Fruit fly (Drosophila melanogaster) whole organism, embryonic: ENCODE measurements around the gene CG34435.

ENCODE experiments used
- Adf1 ChIP-seq: fragments of 200-800 bp; sonication (Bioruptor generic); IDR thresholded peaks from 2 replicates; pipeline ENCODE4 v1.3.6; 2022; ENCODE audit warnings: missing biosample characterization, missing genetic modification characterization
- Antp ChIP-seq: fragments of 200-800 bp; sonication (Bioruptor generic); optimal IDR thresholded peaks from 3 replicates; lab custom pipeline; 2016; ENCODE audit warnings: missing biosample characterization, missing genetic modification characterization
- B-H1 ChIP-seq: fragments of 200-800 bp; sonication (Bioruptor generic); IDR thresholded peaks from 3 replicates; pipeline ENCODE4 v1.3.6; 2022; ENCODE audit warnings: missing biosample characterization, missing genetic modification characterization
- CG10321 ChIP-seq: fragments of 200-800 bp; sonication (Bioruptor generic); IDR thresholded peaks from 2 replicates; pipeline ENCODE4 v1.3.6; 2022; ENCODE audit warnings: missing biosample characterization, missing genetic modification characterization
- CG11696 ChIP-seq: fragments of 200-800 bp; sonication (Bioruptor generic); IDR thresholded peaks from 2 replicates; pipeline ENCODE4 v1.3.6; 2022; ENCODE audit warnings: missing biosample characterization, missing genetic modification characterization
- CG13123 ChIP-seq: fragments of 200-800 bp; sonication (Bioruptor generic); optimal IDR thresholded peaks from 2 replicates; lab custom pipeline; 2016; ENCODE audit warnings: missing biosample characterization, missing genetic modification characterization
- CG13296 ChIP-seq: fragments of 200-800 bp; sonication (Bioruptor generic); optimal IDR thresholded peaks from 3 replicates; lab custom pipeline; 2018; ENCODE audit warnings: missing biosample characterization, mild to moderate bottlenecking, missing genetic modification characterization
- CG14667 ChIP-seq: fragments of 200-800 bp; sonication (Bioruptor generic); IDR thresholded peaks from 2 replicates; pipeline ENCODE4 v1.3.6; 2022; ENCODE audit warnings: missing biosample characterization, missing genetic modification characterization
- CG14710 ChIP-seq: fragments of 200-800 bp; sonication (Bioruptor generic); optimal IDR thresholded peaks from 3 replicates; lab custom pipeline; 2019; ENCODE audit warnings: missing biosample characterization, mild to moderate bottlenecking, missing genetic modification characterization, moderate library complexity
- CG15514 ChIP-seq: fragments of 200-800 bp; sonication (Bioruptor generic); optimal IDR thresholded peaks from 3 replicates; lab custom pipeline; 2017; ENCODE audit warnings: missing biosample characterization, missing genetic modification characterization, mild to moderate bottlenecking, moderate library complexity, missing genetic modification reagents
- CG15601 ChIP-seq: fragments of 200-800 bp; sonication (Bioruptor generic); optimal IDR thresholded peaks from 3 replicates; lab custom pipeline; 2019; ENCODE audit warnings: missing biosample characterization, mild to moderate bottlenecking, missing genetic modification characterization, moderate library complexity
- CG15696 ChIP-seq: fragments of 200-800 bp; sonication (Bioruptor generic); optimal IDR thresholded peaks from 2 replicates; lab custom pipeline; 2019; ENCODE audit warnings: missing biosample characterization, mild to moderate bottlenecking, missing genetic modification characterization, moderate library complexity
- CG16815 ChIP-seq: fragments of 200-800 bp; sonication (Bioruptor generic); optimal IDR thresholded peaks from 3 replicates; lab custom pipeline; 2017; ENCODE audit warnings: missing biosample characterization, mild to moderate bottlenecking, missing genetic modification characterization
- CG17328 ChIP-seq: fragments of 200-800 bp; sonication (Bioruptor generic); IDR thresholded peaks from 2 replicates; pipeline ENCODE4 v1.3.6; 2022; ENCODE audit warnings: missing biosample characterization, missing genetic modification characterization
- CG32772 ChIP-seq: fragments of 200-800 bp; sonication (Bioruptor generic); IDR thresholded peaks from 2 replicates; pipeline ENCODE4 v1.3.6; 2022; ENCODE audit warnings: missing biosample characterization, missing genetic modification characterization
- CG34224 ChIP-seq: fragments of 200-800 bp; sonication (Bioruptor generic); IDR thresholded peaks from 3 replicates; pipeline ENCODE4 v1.3.6; 2022; ENCODE audit warnings: missing biosample characterization, missing genetic modification characterization; ENCODE audit not compliant: partially characterized antibody
- CG4424 ChIP-seq: fragments of 200-800 bp; sonication (Bioruptor generic); optimal IDR thresholded peaks from 3 replicates; lab custom pipeline; 2016; ENCODE audit warnings: missing biosample characterization, missing genetic modification characterization
- CG5180 ChIP-seq: fragments of 200-800 bp; sonication (Bioruptor generic); optimal IDR thresholded peaks from 3 replicates; lab custom pipeline; 2017; ENCODE audit warnings: missing biosample characterization, missing genetic modification characterization, mild to moderate bottlenecking, moderate library complexity, missing genetic modification reagents
- CG8924 ChIP-seq: fragments of 200-800 bp; optimal IDR thresholded peaks from 3 replicates; lab custom pipeline; 2019; ENCODE audit warnings: missing biosample characterization, mild to moderate bottlenecking, missing genetic modification characterization, moderate library complexity
- Doc2 ChIP-seq: fragments of 200-800 bp; sonication (Bioruptor generic); IDR thresholded peaks from 2 replicates; pipeline ENCODE4 v1.3.6; 2022; ENCODE audit warnings: missing biosample characterization, missing genetic modification characterization
- Doc3 ChIP-seq: fragments of 200-800 bp; sonication (Bioruptor generic); IDR thresholded peaks from 3 replicates; pipeline ENCODE4 v1.3.6; 2022; ENCODE audit warnings: missing biosample characterization, missing genetic modification characterization; ENCODE audit not compliant: partially characterized antibody
- Dp ChIP-seq: fragments of 200-800 bp; sonication (Bioruptor generic); optimal IDR thresholded peaks from 2 replicates; lab custom pipeline; 2018; ENCODE audit warnings: missing biosample characterization, mild to moderate bottlenecking, missing genetic modification characterization, moderate library complexity
- E2f2 ChIP-seq: fragments of 200-800 bp; sonication (Bioruptor generic); IDR thresholded peaks from 2 replicates; pipeline ENCODE4 v1.3.6; 2022; ENCODE audit warnings: missing biosample characterization, missing genetic modification characterization
- Fer2 ChIP-seq: fragments of 200-800 bp; sonication (Bioruptor generic); optimal IDR thresholded peaks from 2 replicates; lab custom pipeline; 2018; ENCODE audit warnings: missing biosample characterization, mild to moderate bottlenecking, missing genetic modification characterization, moderate library complexity
- HmgZ ChIP-seq: fragments of 200-800 bp; sonication (Bioruptor generic); optimal IDR thresholded peaks from 2 replicates; lab custom pipeline; 2018; ENCODE audit warnings: missing biosample characterization, mild to moderate bottlenecking, missing genetic modification characterization
- PHDP ChIP-seq: fragments of 200-800 bp; sonication (Bioruptor generic); optimal IDR thresholded peaks from 3 replicates; lab custom pipeline; 2018; ENCODE audit warnings: missing biosample characterization, mild to moderate bottlenecking, missing genetic modification characterization, moderate library complexity
- Poxn ChIP-seq: fragments of 200-800 bp; sonication (Bioruptor generic); IDR thresholded peaks from 2 replicates; pipeline ENCODE4 v1.3.6; 2022; ENCODE audit warnings: missing biosample characterization, missing genetic modification characterization
- Rfx ChIP-seq: fragments of 200-800 bp; sonication (Bioruptor generic); IDR thresholded peaks from 2 replicates; pipeline ENCODE4 v1.3.6; 2022; ENCODE audit warnings: missing biosample characterization, missing genetic modification characterization
- Sox100B ChIP-seq: fragments of 200-800 bp; sonication (Bioruptor generic); optimal IDR thresholded peaks from 3 replicates; lab custom pipeline; 2018; ENCODE audit warnings: missing biosample characterization, mild to moderate bottlenecking, missing genetic modification characterization
- Usf ChIP-seq: fragments of 200-800 bp; sonication (Bioruptor generic); optimal IDR thresholded peaks from 2 replicates; lab custom pipeline; 2017; ENCODE audit warnings: missing genotype, missing biosample characterization, missing genetic modification characterization
- ab ChIP-seq: fragments of 200-800 bp; sonication (Bioruptor generic); optimal IDR thresholded peaks from 2 replicates; lab custom pipeline; 2016; ENCODE audit warnings: missing biosample characterization, missing genetic modification characterization
- bigmax ChIP-seq: fragments of 200-800 bp; sonication (Bioruptor generic); optimal IDR thresholded peaks from 2 replicates; lab custom pipeline; 2018; ENCODE audit warnings: missing biosample characterization, mild to moderate bottlenecking, missing genetic modification characterization
- bsh ChIP-seq, 2 experiments: fragments of 200-800 bp; sonication (Bioruptor generic); optimal IDR thresholded peaks; 2 replicates each; lab custom pipeline; 2017 to 2018; ENCODE audit warnings: mild to moderate bottlenecking in 2 of 2, missing biosample characterization in 2 of 2, missing genetic modification characterization in 2 of 2, moderate library complexity in 1 of 2
- cas ChIP-seq: fragments of 200-800 bp; sonication (Bioruptor generic); IDR thresholded peaks from 2 replicates; pipeline ENCODE4 v1.3.6; 2022; ENCODE audit warnings: missing biosample characterization, missing genetic modification characterization
- chinmo ChIP-seq: fragments of 200-800 bp; sonication (Bioruptor generic); IDR thresholded peaks from 4 replicates; pipeline ENCODE4 v1.3.6; 2022; ENCODE audit warnings: missing biosample characterization, missing genetic modification characterization; ENCODE audit not compliant: partially characterized antibody
- crol ChIP-seq: fragments of 200-800 bp; sonication (Bioruptor generic); IDR thresholded peaks from 2 replicates; pipeline ENCODE4 v1.3.6; 2022; ENCODE audit warnings: missing biosample characterization, missing genetic modification characterization
- fd102C ChIP-seq: fragments of 200-800 bp; sonication (Bioruptor generic); optimal IDR thresholded peaks from 2 replicates; lab custom pipeline; 2018; ENCODE audit warnings: missing biosample characterization, mild to moderate bottlenecking, missing genetic modification characterization, moderate library complexity
- fd3F ChIP-seq: fragments of 200-800 bp; sonication (Bioruptor generic); optimal IDR thresholded peaks from 2 replicates; lab custom pipeline; 2018; ENCODE audit warnings: missing biosample characterization, mild to moderate bottlenecking, missing genetic modification characterization, moderate library complexity
- grau ChIP-seq: fragments of 200-800 bp; optimal IDR thresholded peaks from 3 replicates; lab custom pipeline; 2019; ENCODE audit warnings: missing biosample characterization, mild to moderate bottlenecking, missing genetic modification characterization, moderate library complexity
- grn ChIP-seq: fragments of 200-800 bp; sonication (Bioruptor generic); optimal IDR thresholded peaks from 3 replicates; lab custom pipeline; 2017; ENCODE audit warnings: missing biosample characterization, missing genetic modification characterization
- h ChIP-seq: fragments of >200 bp; optimal IDR thresholded peaks from 2 replicates; lab custom pipeline; 2017
- hkb ChIP-seq, 2 experiments: fragments of 200-800 bp in 1 of 2; fragments of >200 bp in 1 of 2; sonication (Bioruptor generic) in 1 of 2; IDR thresholded peaks in 1 of 2; optimal IDR thresholded peaks in 1 of 2; 2 replicates each; pipeline versions ENCODE4 v1.3.6 to Lab custom; 2017 to 2022; ENCODE audit warnings: missing biosample characterization in 1 of 2, missing genetic modification characterization in 1 of 2
- insv ChIP-seq, 2 experiments: fragments of 200-800 bp; sonication (Bioruptor generic); optimal IDR thresholded peaks; 3 replicates each; lab custom pipeline; 2016 to 2018; ENCODE audit warnings: missing biosample characterization in 2 of 2, missing genetic modification characterization in 2 of 2
- maf-S ChIP-seq: fragments of 200-800 bp; sonication (Bioruptor generic); optimal IDR thresholded peaks from 2 replicates; lab custom pipeline; 2016; ENCODE audit warnings: missing biosample characterization, missing genetic modification characterization
- nmo ChIP-seq: fragments of 200-800 bp; sonication (Bioruptor generic); optimal IDR thresholded peaks from 2 replicates; lab custom pipeline; 2018; ENCODE audit warnings: missing biosample characterization, mild to moderate bottlenecking, missing genetic modification characterization, moderate library complexity
- pfk ChIP-seq: fragments of 200-800 bp; sonication (Bioruptor generic); optimal IDR thresholded peaks from 2 replicates; lab custom pipeline; 2018; ENCODE audit warnings: missing biosample characterization, mild to moderate bottlenecking, missing genetic modification characterization, moderate library complexity
- pros ChIP-seq: fragments of 200-800 bp; sonication (Bioruptor generic); optimal IDR thresholded peaks from 3 replicates; lab custom pipeline; 2019; ENCODE audit warnings: missing biosample characterization, mild to moderate bottlenecking, missing genetic modification characterization, moderate library complexity
- seq ChIP-seq: fragments of 200-800 bp; sonication (Bioruptor generic); IDR thresholded peaks from 2 replicates; pipeline ENCODE4 v1.3.6; 2022; ENCODE audit warnings: missing biosample characterization, missing genetic modification characterization
- sim ChIP-seq: fragments of 200-800 bp; sonication (Bioruptor generic); IDR thresholded peaks from 2 replicates; pipeline ENCODE4 v1.3.6; 2022; ENCODE audit warnings: missing biosample characterization, missing genetic modification characterization
- slbo ChIP-seq: fragments of 200-800 bp; sonication (Bioruptor generic); IDR thresholded peaks from 2 replicates; pipeline ENCODE4 v1.3.6; 2022; ENCODE audit warnings: missing biosample characterization, missing genetic modification characterization
- vvl ChIP-seq: fragments of 200-800 bp; sonication (Bioruptor generic); IDR thresholded peaks from 2 replicates; pipeline ENCODE4 v1.3.6; 2022; ENCODE audit warnings: missing biosample characterization, missing genetic modification characterization

Gene CG34435

DNA sequence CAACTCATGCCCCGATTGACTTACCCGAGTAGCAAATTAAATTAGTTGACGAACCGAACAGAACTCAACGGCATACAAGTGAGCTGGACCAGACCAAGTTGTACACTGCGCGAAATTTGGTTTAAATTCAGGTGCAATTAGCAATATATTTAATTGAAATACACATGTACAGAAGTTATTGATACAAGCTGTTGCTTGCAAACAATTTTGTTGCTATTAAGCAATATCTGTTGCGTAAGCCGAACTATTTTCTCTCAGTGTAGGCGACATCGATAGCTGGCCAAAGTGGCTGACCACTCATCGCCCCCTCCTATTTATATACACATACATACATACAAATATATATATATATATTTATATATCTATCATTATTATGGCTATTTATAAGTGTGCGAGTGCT lies 10.1 kb downstream of the CG34435 start (continued):
- TF ChIP-seq CG17328 (GFP tag; lab: Robert Waterston, UW) (peak; percentile 56; the same call in 1 of the 2 replicates), CG15601 (tag; lab: Kevin White, UChicago) (no peak), h (lab: Kevin White, UChicago) (no peak), CG8924 (tag; lab: Kevin White, UChicago) (peak; percentile 41), bigmax (GFP tag; lab: Kevin White, UChicago) (no peak), Sox100B (GFP tag; lab: Kevin White, UChicago) (no peak), PHDP (tag; lab: Kevin White, UChicago) (no peak), slbo (GFP tag; lab: Robert Waterston, UW) (peak; percentile 63), grn (GFP tag; lab: Kevin White, UChicago) (no peak), ab (GFP tag; lab: Kevin White, UChicago) (no peak), Usf (GFP tag; lab: Kevin White, UChicago) (no peak), Doc3 (GFP tag; lab: Robert Waterston, UW) (no peak), Rfx (GFP tag; lab: Robert Waterston, UW) (peak; percentile 63), Poxn (GFP tag; lab: Robert Waterston, UW) (no peak), Fer2 (tag; lab: Kevin White, UChicago) (no peak), crol (GFP tag; lab: Robert Waterston, UW) (no peak), CG32772 (GFP tag; lab: Robert Waterston, UW) (peak; percentile 42; the same call in 1 of the 2 replicates), CG34224 (GFP tag; lab: Robert Waterston, UW) (no peak), bsh (GFP tag; optimal IDR thresholded peaks at IDR 0.05; lab: Kevin White, UChicago) (peak in 1 of 2 experiments; percentile 46), CG4424 (GFP tag; lab: Kevin White, UChicago) (peak; percentile 31), fd102C (GFP tag; lab: Kevin White, UChicago) (peak; percentile 62), CG16815 (GFP tag; lab: Kevin White, UChicago) (peak; percentile 45), seq (GFP tag; lab: Robert Waterston, UW) (peak; percentile 49; the same call in 1 of the 2 replicates), Antp (no peak), CG15696 (tag; lab: Kevin White, UChicago) (peak; percentile 63), B-H1 (no peak), Dp (GFP tag; lab: Kevin White, UChicago) (no peak), vvl (GFP tag; lab: Robert Waterston, UW) (peak; percentile 60; the same call in 1 of the 2 replicates), pros (no peak), cas (GFP tag; lab: Robert Waterston, UW) (no peak), sim (GFP tag; lab: Robert Waterston, UW) (no peak), E2f2 (GFP tag; lab: Robert Waterston, UW) (no peak), grau (tag; lab: Kevin White, UChicago) (peak; percentile 45), CG5180 (no peak), chinmo (GFP tag; lab: Robert Waterston, UW) (no peak), fd3F (GFP tag; lab: Kevin White, UChicago) (no peak), CG14710 (peak; percentile 34), Adf1 (GFP tag; lab: Robert Waterston, UW) (no peak), CG14667 (GFP tag; lab: Robert Waterston, UW) (peak; percentile 38; the same call in 1 of the 2 replicates), CG15514 (GFP tag; lab: Kevin White, UChicago) (peak; percentile 15), maf-S (no peak), insv (GFP tag; optimal IDR thresholded peaks at IDR 0.05; lab: Kevin White, UChicago) (no peak), CG13296 (GFP tag; lab: Kevin White, UChicago) (no peak), hkb (optimal IDR thresholded peaks at IDR 0.05; lab: Kevin White, UChicago) (no peak), hkb (GFP tag; IDR thresholded peaks at IDR 0.05; lab: Robert Waterston, UW) (0 out of 2 replicates have a peak, but pooled peaks have one; percentile 32), CG10321 (GFP tag; lab: Robert Waterston, UW) (no peak), CG11696 (GFP tag; lab: Robert Waterston, UW) (no peak), Doc2 (GFP tag; lab: Robert Waterston, UW) (no peak), CG13123 (GFP tag; lab: Kevin White, UChicago) (no peak), pfk (no peak), nmo (GFP tag; lab: Kevin White, UChicago) (peak; percentile 47), HmgZ (tag; lab: Kevin White, UChicago) (no peak)
